Fruit fly (Drosophila melanogaster) whole organism, pupa: ENCODE data around the gene Usp30.

Experiments
- CG12605 ChIP-seq: fragments of 200-800 bp; sonication (Bioruptor generic); IDR thresholded peaks from 2 replicates; pipeline ENCODE4 v1.3.6; 2022; ENCODE audit warnings: missing biosample characterization, missing genetic modification characterization
- CG13204 ChIP-seq: fragments of 200-800 bp; sonication (Bioruptor generic); optimal IDR thresholded peaks from 2 replicates; lab custom pipeline; 2018; ENCODE audit warnings: missing biosample characterization, mild to moderate bottlenecking, missing genetic modification characterization, moderate library complexity
- CG15710 ChIP-seq: fragments of 200-800 bp; sonication (Bioruptor generic); optimal IDR thresholded peaks from 2 replicates; lab custom pipeline; 2018; ENCODE audit warnings: missing biosample characterization, mild to moderate bottlenecking, missing genetic modification characterization, moderate library complexity
- CG32121 ChIP-seq: fragments of 200-800 bp; sonication (Bioruptor generic); IDR thresholded peaks from 2 replicates; pipeline ENCODE4 v1.3.6; 2022; ENCODE audit warnings: missing biosample characterization, missing genetic modification characterization
- CG4496 ChIP-seq: fragments of 200-800 bp; sonication (Bioruptor generic); IDR thresholded peaks from 3 replicates; pipeline ENCODE4 v1.3.6; 2022; ENCODE audit warnings: missing biosample characterization, missing genetic modification characterization
- CG8301 ChIP-seq: fragments of 200-800 bp; sonication (Bioruptor generic); optimal IDR thresholded peaks from 2 replicates; lab custom pipeline; 2018; ENCODE audit warnings: missing biosample characterization, mild to moderate bottlenecking, missing genetic modification characterization
- CG9948 ChIP-seq: fragments of 200-800 bp; sonication (Bioruptor generic); optimal IDR thresholded peaks from 2 replicates; lab custom pipeline; 2018; ENCODE audit warnings: missing biosample characterization, mild to moderate bottlenecking, missing genetic modification characterization, moderate library complexity
- D1 ChIP-seq: fragments of 200-800 bp; sonication (Bioruptor generic); optimal IDR thresholded peaks from 2 replicates; lab custom pipeline; 2018; ENCODE audit warnings: missing biosample characterization, mild to moderate bottlenecking, missing genetic modification characterization, moderate library complexity
- EcR ChIP-seq: fragments of 200-800 bp; sonication (Bioruptor generic); optimal IDR thresholded peaks from 3 replicates; lab custom pipeline; 2019; ENCODE audit warnings: missing biosample characterization, missing genetic modification characterization, mild to moderate bottlenecking, moderate library complexity, missing genetic modification reagents
- Ets98B ChIP-seq: fragments of 200-800 bp; sonication (Bioruptor generic); IDR thresholded peaks from 2 replicates; pipeline ENCODE4 v1.3.6; 2022; ENCODE audit warnings: missing biosample characterization, missing genetic modification characterization
- Pif1A ChIP-seq: fragments of 200-800 bp; sonication (Bioruptor generic); optimal IDR thresholded peaks from 3 replicates; lab custom pipeline; 2016; ENCODE audit warnings: missing biosample characterization, missing genetic modification characterization
- Snoo ChIP-seq: fragments of 200-800 bp; sonication (Bioruptor generic); optimal IDR thresholded peaks from 3 replicates; lab custom pipeline; 2017; ENCODE audit warnings: missing biosample characterization, mild to moderate bottlenecking, missing genetic modification characterization, inconsistent platforms

DNA sequence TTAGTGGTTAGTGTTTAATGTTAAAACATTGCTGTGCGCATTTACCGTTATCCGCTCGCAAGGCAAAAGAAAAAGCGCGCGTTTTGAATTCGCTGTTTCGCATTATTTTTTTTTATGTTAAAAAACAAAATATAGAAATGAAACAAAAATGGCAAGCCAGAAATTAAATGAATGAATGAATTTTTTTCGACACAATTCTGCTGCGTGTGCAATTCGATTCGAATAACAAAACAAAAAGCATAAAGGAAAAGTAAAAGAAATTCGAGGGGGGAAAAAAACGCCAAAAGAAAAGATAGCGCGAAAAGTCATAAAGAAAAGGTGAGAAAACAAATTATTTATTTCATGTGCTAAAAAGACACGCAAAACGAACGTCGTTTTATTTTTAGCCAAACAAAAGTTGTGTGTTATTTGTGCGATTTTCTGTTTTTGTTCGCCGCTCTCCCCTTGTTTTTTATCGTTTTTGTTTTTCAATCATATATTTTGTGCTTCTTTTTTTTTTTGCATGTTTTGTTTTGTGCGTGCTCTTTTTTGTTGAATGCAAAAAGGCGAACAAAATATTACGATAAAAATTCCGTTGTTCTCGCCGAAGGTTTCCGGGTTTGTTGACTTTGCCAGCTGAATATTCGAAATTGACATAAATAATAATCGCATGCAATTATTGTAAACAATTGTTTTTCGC is 37.9 kb upstream of the Usp30 start:
- TF ChIP-seq CG15710 (tag; lab: Kevin White, UChicago) = no peak
- TF ChIP-seq CG8301 (tag; lab: Kevin White, UChicago) = no peak
- TF ChIP-seq Pif1A (GFP tag; lab: Kevin White, UChicago) = no peak
- TF ChIP-seq Snoo (tag; lab: Kevin White, UChicago) = peak; percentile 12
- peak; percentile 29; the same call in 1 of the 2 replicates for TF ChIP-seq CG32121 (GFP tag; lab: Robert Waterston, UW)
- TF ChIP-seq CG13204 (GFP tag; lab: Kevin White, UChicago) = no peak
- no peak for TF ChIP-seq CG9948 (tag; lab: Kevin White, UChicago)
- 0 out of 3 replicates have a peak, but pooled peaks have one; percentile 51 for TF ChIP-seq CG4496 (GFP tag; lab: Robert Waterston, UW)
- TF ChIP-seq EcR (GFP tag; lab: Kevin White, UChicago) = no peak
- TF ChIP-seq Ets98B (GFP tag; lab: Robert Waterston, UW) = no peak
- no peak for TF ChIP-seq D1
- TF ChIP-seq CG12605 (GFP tag; lab: Robert Waterston, UW) = peak; percentile 38; the same call in 1 of the 2 replicates
